Fruit fly (Drosophila melanogaster) whole organism, embryonic: Measurements from ENCODE around the gene Dhc62B.

Source experiments
- Asciz ChIP-seq: fragments of 200-800 bp; sonication (Bioruptor generic); optimal IDR thresholded peaks from 2 replicates; lab custom pipeline; 2017; ENCODE audit warnings: missing biosample characterization, mild to moderate bottlenecking, missing genetic modification characterization, missing genetic modification reagents
- Atf-2 ChIP-seq: fragments of 200-800 bp; sonication (Bioruptor generic); optimal IDR thresholded peaks from 2 replicates; lab custom pipeline; 2016; ENCODE audit warnings: missing biosample characterization, missing genetic modification characterization
- CG10209 ChIP-seq: fragments of 200-800 bp; sonication (Bioruptor generic); optimal IDR thresholded peaks from 3 replicates; lab custom pipeline; 2017; ENCODE audit warnings: missing biosample characterization, mild to moderate bottlenecking, missing genetic modification characterization, missing genetic modification reagents
- CG10543 ChIP-seq: fragments of 200-800 bp; sonication (Bioruptor generic); optimal IDR thresholded peaks from 3 replicates; lab custom pipeline; 2017; ENCODE audit warnings: missing biosample characterization, mild to moderate bottlenecking, missing genetic modification characterization, moderate library complexity
- CG11085 ChIP-seq: fragments of 200-800 bp; sonication (Bioruptor generic); IDR thresholded peaks from 2 replicates; pipeline ENCODE4 v1.3.6; 2022; ENCODE audit warnings: missing biosample characterization, missing genetic modification characterization
- CG11695 ChIP-seq: fragments of 200-800 bp; sonication (Bioruptor generic); IDR thresholded peaks from 3 replicates; pipeline ENCODE4 v1.3.6; 2022; ENCODE audit warnings: missing biosample characterization, missing genetic modification characterization
- CG1233 ChIP-seq: fragments of 200-800 bp; sonication (Bioruptor generic); optimal IDR thresholded peaks from 4 replicates; lab custom pipeline; 2018; ENCODE audit warnings: missing biosample characterization, mild to moderate bottlenecking, missing genetic modification characterization
- CG1529 ChIP-seq: fragments of 200-800 bp; sonication (Bioruptor generic); optimal IDR thresholded peaks from 3 replicates; lab custom pipeline; 2018; ENCODE audit warnings: missing biosample characterization, missing genetic modification characterization
- CG16813 ChIP-seq: fragments of 200-800 bp; sonication (Bioruptor generic); IDR thresholded peaks from 3 replicates; pipeline ENCODE4 v1.3.6; 2022; ENCODE audit warnings: missing biosample characterization, missing genetic modification characterization; ENCODE audit not compliant: partially characterized antibody
- CG17328 ChIP-seq: fragments of 200-800 bp; sonication (Bioruptor generic); IDR thresholded peaks from 2 replicates; pipeline ENCODE4 v1.3.6; 2022; ENCODE audit warnings: missing biosample characterization, missing genetic modification characterization
- CG17385 ChIP-seq: fragments of 200-800 bp; sonication (Bioruptor generic); optimal IDR thresholded peaks from 3 replicates; lab custom pipeline; 2018; ENCODE audit warnings: missing biosample characterization, mild to moderate bottlenecking, missing genetic modification characterization
- CG17568 ChIP-seq: fragments of 200-800 bp; sonication (Bioruptor generic); optimal IDR thresholded peaks from 2 replicates; lab custom pipeline; 2018; ENCODE audit warnings: missing biosample characterization, mild to moderate bottlenecking, missing genetic modification characterization, moderate library complexity
- CG3838 ChIP-seq: fragments of 200-800 bp; sonication (Bioruptor generic); optimal IDR thresholded peaks from 3 replicates; lab custom pipeline; 2016; ENCODE audit warnings: missing biosample characterization, missing genetic modification characterization
- CG4707 ChIP-seq: fragments of 200-800 bp; sonication (Bioruptor generic); optimal IDR thresholded peaks from 2 replicates; lab custom pipeline; 2018; ENCODE audit warnings: missing biosample characterization, mild to moderate bottlenecking, missing genetic modification characterization, moderate library complexity
- CG6254 ChIP-seq: fragments of 200-800 bp; sonication (Bioruptor generic); optimal IDR thresholded peaks from 3 replicates; lab custom pipeline; 2017; ENCODE audit warnings: mild to moderate bottlenecking, missing biosample characterization, missing genetic modification reagents, missing genetic modification characterization
- CG8388 ChIP-seq: fragments of 200-800 bp; sonication (Bioruptor generic); optimal IDR thresholded peaks from 2 replicates; lab custom pipeline; 2019; ENCODE audit warnings: missing biosample characterization, mild to moderate bottlenecking, missing genetic modification characterization, moderate library complexity
- CG9932 ChIP-seq: fragments of 200-800 bp; sonication (Bioruptor generic); IDR thresholded peaks from 2 replicates; pipeline ENCODE4 v1.3.6; 2022; ENCODE audit warnings: missing biosample characterization, missing genetic modification characterization
- Dip3 ChIP-seq: fragments of 200-800 bp; sonication (Bioruptor generic); optimal IDR thresholded peaks from 3 replicates; lab custom pipeline; 2016; ENCODE audit warnings: missing biosample characterization, missing genetic modification characterization
- ERR ChIP-seq: fragments of 200-800 bp; sonication (Bioruptor generic); optimal IDR thresholded peaks from 2 replicates; lab custom pipeline; 2016; ENCODE audit warnings: missing biosample characterization, missing genetic modification characterization
- Gsc ChIP-seq: fragments of 200-800 bp; sonication (Bioruptor generic); IDR thresholded peaks from 2 replicates; pipeline ENCODE4 v1.3.6; 2022; ENCODE audit warnings: missing biosample characterization, missing genetic modification characterization
- HLH3B ChIP-seq: fragments of 200-800 bp; sonication (Bioruptor generic); IDR thresholded peaks from 2 replicates; pipeline ENCODE4 v1.3.6; 2022; ENCODE audit warnings: missing biosample characterization, missing genetic modification characterization
- Opbp ChIP-seq: fragments of 200-800 bp; sonication (Bioruptor generic); IDR thresholded peaks from 3 replicates; pipeline ENCODE4 v1.3.6; 2022; ENCODE audit warnings: missing biosample characterization, missing genetic modification characterization; ENCODE audit not compliant: partially characterized antibody
- Side ChIP-seq: fragments of 200-800 bp; sonication (Bioruptor generic); optimal IDR thresholded peaks from 2 replicates; lab custom pipeline; 2016; ENCODE audit warnings: missing biosample characterization, missing genetic modification characterization
- Taf1 ChIP-seq: fragments of 200-800 bp; sonication (Bioruptor generic); IDR thresholded peaks from 2 replicates; pipeline ENCODE4 v1.3.6; 2022; ENCODE audit warnings: missing biosample characterization, missing genetic modification characterization
- Usf ChIP-seq: fragments of 200-800 bp; sonication (Bioruptor generic); optimal IDR thresholded peaks from 2 replicates; lab custom pipeline; 2017; ENCODE audit warnings: missing genotype, missing biosample characterization, missing genetic modification characterization
- ac ChIP-seq: fragments of 200-800 bp; sonication (Bioruptor generic); optimal IDR thresholded peaks from 3 replicates; lab custom pipeline; 2017; ENCODE audit warnings: missing biosample characterization, mild to moderate bottlenecking, missing genetic modification characterization
- ase ChIP-seq: fragments of 200-800 bp; sonication (Bioruptor generic); IDR thresholded peaks from 3 replicates; pipeline ENCODE4 v1.3.6; 2022; ENCODE audit warnings: missing biosample characterization, missing genetic modification characterization
- dmrt99B ChIP-seq: fragments of 200-800 bp; sonication (Bioruptor generic); optimal IDR thresholded peaks from 2 replicates; lab custom pipeline; 2018; ENCODE audit warnings: missing biosample characterization, mild to moderate bottlenecking, missing genetic modification characterization, moderate library complexity
- ems ChIP-seq: fragments of 200-800 bp; sonication (Bioruptor generic); optimal IDR thresholded peaks from 3 replicates; lab custom pipeline; 2016; ENCODE audit warnings: missing biosample characterization, missing genetic modification characterization
- en ChIP-seq: fragments of 200-800 bp; sonication (Bioruptor generic); optimal IDR thresholded peaks from 2 replicates; lab custom pipeline; 2016; ENCODE audit warnings: missing biosample characterization, missing genetic modification characterization
- esg ChIP-seq: fragments of 200-800 bp; sonication (Bioruptor generic); conservative IDR thresholded peaks from 2 replicates; pipeline ENCODE4 v1.3.6; 2022; ENCODE audit warnings: missing biosample characterization, missing genetic modification characterization
- exex ChIP-seq: fragments of 200-800 bp; sonication (Bioruptor generic); optimal IDR thresholded peaks from 4 replicates; lab custom pipeline; 2018; ENCODE audit warnings: missing biosample characterization, mild to moderate bottlenecking, missing genetic modification characterization, moderate library complexity
- fu2 ChIP-seq: fragments of 200-800 bp; sonication (Bioruptor generic); optimal IDR thresholded peaks from 2 replicates; lab custom pipeline; 2016; ENCODE audit warnings: missing biosample characterization, missing genetic modification characterization
- gt ChIP-seq: fragments of 200-800 bp; sonication (Bioruptor generic); IDR thresholded peaks from 2 replicates; pipeline ENCODE4 v1.3.6; 2022; ENCODE audit warnings: missing biosample characterization, missing genetic modification characterization
- ken ChIP-seq: fragments of 200-800 bp; sonication (Bioruptor generic); IDR thresholded peaks from 3 replicates; pipeline ENCODE4 v1.3.6; 2022; ENCODE audit warnings: missing biosample characterization, missing genetic modification characterization
- kni ChIP-seq: fragments of 200-800 bp; sonication (Bioruptor generic); optimal IDR thresholded peaks from 3 replicates; lab custom pipeline; 2017; ENCODE audit warnings: mild to moderate bottlenecking, missing biosample characterization, missing genetic modification reagents, missing genetic modification characterization
- knrl ChIP-seq: fragments of 200-800 bp; sonication (Bioruptor generic); IDR thresholded peaks from 3 replicates; pipeline ENCODE4 v1.3.6; 2022; ENCODE audit warnings: missing biosample characterization, missing genetic modification characterization; ENCODE audit not compliant: partially characterized antibody
- lola ChIP-seq, 3 experiments: fragments of >200 bp in 2 of 3; fragments of 200-800 bp in 1 of 3; sonication (Bioruptor generic) in 1 of 3; optimal IDR thresholded peaks; 2 replicates each; lab custom pipeline; 2017 to 2019; ENCODE audit warnings: missing biosample characterization in 3 of 3, missing genetic modification characterization in 3 of 3, mild to moderate bottlenecking in 1 of 3, moderate library complexity in 1 of 3
- luna ChIP-seq: fragments of 200-800 bp; sonication (Bioruptor generic); optimal IDR thresholded peaks from 2 replicates; lab custom pipeline; 2016; ENCODE audit warnings: missing biosample characterization, missing genetic modification characterization
- odd ChIP-seq: fragments of 200-800 bp; sonication (Bioruptor generic); optimal IDR thresholded peaks from 2 replicates; lab custom pipeline; 2017; ENCODE audit warnings: missing biosample characterization, mild to moderate bottlenecking, missing genetic modification characterization
- onecut ChIP-seq: fragments of 200-800 bp; sonication (Bioruptor generic); IDR thresholded peaks from 2 replicates; pipeline ENCODE4 v1.3.6; 2022; ENCODE audit warnings: missing biosample characterization, missing genetic modification characterization
- phol ChIP-seq: fragments of 200-800 bp; sonication (Bioruptor generic); optimal IDR thresholded peaks from 3 replicates; lab custom pipeline; 2018; ENCODE audit warnings: missing biosample characterization, mild to moderate bottlenecking, missing genetic modification characterization, moderate library complexity
- pita ChIP-seq: fragments of 200-800 bp; sonication (Bioruptor generic); optimal IDR thresholded peaks from 2 replicates; lab custom pipeline; 2017; ENCODE audit warnings: missing biosample characterization, mild to moderate bottlenecking, missing genetic modification characterization
- pnt ChIP-seq: fragments of 200-800 bp; sonication (Bioruptor generic); optimal IDR thresholded peaks from 3 replicates; lab custom pipeline; 2016; ENCODE audit warnings: missing biosample characterization, missing genetic modification characterization
- rib ChIP-seq: fragments of 200-800 bp; sonication (Bioruptor generic); IDR thresholded peaks from 2 replicates; pipeline ENCODE4 v1.3.6; 2022; ENCODE audit warnings: missing biosample characterization, missing genetic modification characterization
- sima ChIP-seq: fragments of 200-800 bp; sonication (Bioruptor generic); optimal IDR thresholded peaks from 2 replicates; lab custom pipeline; 2016; ENCODE audit warnings: missing biosample characterization, missing genetic modification characterization
- sob ChIP-seq: fragments of 200-800 bp; sonication (Bioruptor generic); IDR thresholded peaks from 2 replicates; pipeline ENCODE4 v1.3.6; 2022; ENCODE audit warnings: missing biosample characterization, missing genetic modification characterization
- sug ChIP-seq: fragments of 200-800 bp; optimal IDR thresholded peaks from 2 replicates; lab custom pipeline; 2019; ENCODE audit warnings: missing biosample characterization, mild to moderate bottlenecking, missing genetic modification characterization, moderate library complexity
- unc-4 ChIP-seq: fragments of 200-800 bp; sonication (Bioruptor generic); IDR thresholded peaks from 2 replicates; pipeline ENCODE4 v1.3.6; 2022; ENCODE audit warnings: missing biosample characterization, missing genetic modification characterization; ENCODE audit not compliant: partially characterized antibody
- usp ChIP-seq: fragments of >200 bp; optimal IDR thresholded peaks from 2 replicates; lab custom pipeline; 2017; ENCODE audit warnings: missing biosample characterization, missing genetic modification characterization

Dhc62B gene

DNA sequence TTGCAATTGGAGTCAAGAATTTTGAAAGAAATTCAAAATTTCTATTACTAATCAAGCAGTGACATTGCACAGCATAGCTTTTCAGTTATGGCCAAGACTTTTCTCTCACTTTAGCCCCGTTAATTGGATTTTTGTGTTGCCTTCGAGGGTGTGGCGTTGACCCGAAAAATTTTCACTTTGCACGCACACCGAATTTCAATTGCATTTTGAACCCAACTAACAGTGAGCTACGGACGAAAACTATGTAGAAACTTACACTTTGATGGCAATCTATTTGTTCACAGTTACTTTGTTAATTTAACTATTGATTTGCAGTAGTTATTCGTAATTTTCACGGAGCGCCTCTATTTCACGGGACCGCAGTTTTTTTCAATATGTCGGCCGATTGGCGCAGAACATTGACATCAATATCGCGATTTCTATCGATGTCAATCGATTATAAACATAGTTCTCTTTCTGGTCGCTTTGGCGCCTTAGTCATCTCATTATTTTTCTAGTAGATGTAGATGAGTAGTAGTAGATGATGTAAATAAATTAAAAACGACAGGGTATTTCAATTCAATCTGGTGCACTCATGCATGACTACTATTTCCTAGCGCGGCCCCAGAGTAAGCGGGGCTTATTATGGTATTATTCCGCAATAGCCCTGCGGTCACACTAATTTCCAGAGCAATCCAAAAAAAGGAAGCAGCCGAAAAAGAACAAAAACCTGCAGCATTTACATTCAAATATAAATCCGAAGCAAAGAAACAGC, 23.6 kb upstream of the Dhc62B start, which contains the start of the genes alpha-Spec, dlt and Cdc37 (continued):
- TF ChIP-seq en (GFP tag; lab: Kevin White, UChicago) (no peak), ac (GFP tag; lab: Kevin White, UChicago) (no peak), sug (tag; lab: Kevin White, UChicago) (peak; percentile 38), Opbp (peak; percentile 74), CG4707 (GFP tag; lab: Kevin White, UChicago) (no peak), CG17568 (GFP tag; lab: Kevin White, UChicago) (no peak), CG1529 (no peak), CG17328 (no peak), CG1233 (GFP tag; lab: Kevin White, UChicago) (no peak), CG10209 (GFP tag; lab: Kevin White, UChicago) (peak; percentile 2), usp (GFP tag; lab: Kevin White, UChicago) (no peak), CG10543 (GFP tag; lab: Kevin White, UChicago) (no peak), ems (GFP tag; lab: Kevin White, UChicago) (no peak), kni (GFP tag; lab: Kevin White, UChicago) (peak; percentile 40), Dip3 (GFP tag; lab: Kevin White, UChicago) (peak; percentile 16), lola (GFP tag; optimal IDR thresholded peaks at IDR 0.05; lab: Kevin White, UChicago) (no peak), Side (GFP tag; lab: Kevin White, UChicago) (peak; percentile 30), pnt (no peak), esg (GFP tag; lab: Robert Waterston, UW) (no peak), sob (GFP tag; lab: Robert Waterston, UW) (0 out of 2 replicates have a peak, but pooled peaks have one; percentile 41), Asciz (no peak), ase (GFP tag; lab: Robert Waterston, UW) (no peak), CG6254 (peak; percentile 72), rib (GFP tag; lab: Robert Waterston, UW) (no peak), dmrt99B (tag; lab: Kevin White, UChicago) (no peak), Usf (GFP tag; lab: Kevin White, UChicago) (no peak), CG16813 (GFP tag; lab: Robert Waterston, UW) (peak; percentile 80), CG11085 (no peak), CG17385 (GFP tag; lab: Kevin White, UChicago) (no peak), Taf1 (GFP tag; lab: Robert Waterston, UW) (no peak), luna (GFP tag; lab: Kevin White, UChicago) (no peak), fu2 (GFP tag; lab: Kevin White, UChicago) (no peak), pita (GFP tag; lab: Kevin White, UChicago) (no peak), gt (GFP tag; lab: Robert Waterston, UW) (no peak), CG9932 (no peak), ERR (GFP tag; lab: Kevin White, UChicago) (no peak), Atf-2 (GFP tag; lab: Kevin White, UChicago) (no peak), CG11695 (GFP tag; lab: Robert Waterston, UW) (no peak), CG3838 (GFP tag; lab: Kevin White, UChicago) (no peak), onecut (GFP tag; lab: Robert Waterston, UW) (peak; percentile 67), knrl (GFP tag; lab: Robert Waterston, UW) (peak; percentile 78), Gsc (no peak), sima (GFP tag; lab: Kevin White, UChicago) (no peak), CG8388 (peak; percentile 2), exex (peak; percentile 33), odd (GFP tag; lab: Kevin White, UChicago) (no peak), unc-4 (GFP tag; lab: Robert Waterston, UW) (peak; percentile 82), phol (peak; percentile 99), ken (no peak), HLH3B (GFP tag; lab: Robert Waterston, UW) (no peak)
